Fruit fly (Drosophila melanogaster): ENCODE data around the gene mRNA-cap.

DNA sequence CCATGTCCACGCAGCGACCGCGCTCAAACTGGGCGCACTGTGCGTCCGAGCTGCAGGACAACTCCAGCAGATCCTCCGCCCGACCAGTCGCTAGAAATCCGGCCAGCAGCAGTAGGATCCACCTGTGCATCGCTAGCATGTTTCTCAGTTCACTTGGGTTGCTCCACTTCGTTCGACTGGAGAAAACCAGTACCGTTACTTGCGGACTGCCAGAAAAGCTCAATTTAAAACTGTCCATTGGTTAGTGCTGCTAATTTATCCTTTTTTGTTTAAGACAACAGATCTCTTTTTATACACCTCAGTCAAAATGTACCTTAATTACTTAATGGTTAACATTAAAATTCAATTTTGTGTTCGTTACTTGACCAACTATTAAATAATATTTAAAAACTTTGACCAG, 17.0 kb downstream of the mRNA-cap start, which contains the start of gene CG11674:
- TF ChIP-seq Ets98B (GFP tag; IDR thresholded peaks at IDR 0.05) (no peak), D1 (tag; optimal IDR thresholded peaks at IDR 0.05) (no peak)

Measured in whole organism, pupa.